Fruit fly (Drosophila melanogaster): ENCODE results near the gene kmr.

The kmr gene

dm6 chr3R:13676137-13677086 lies 38.6 kb upstream of the kmr start, which contains the start of the genes Lkb1 and CG9588 (continued):
- TF ChIP-seq caup (GFP tag; optimal IDR thresholded peaks at IDR 0.05; ENCODE audit: severe bottlenecking) (peak; percentile 42), CG11695 (GFP tag; IDR thresholded peaks at IDR 0.05) (peak; percentile 72; the same call in 2 of the 3 replicates), CG14965 (GFP tag; optimal IDR thresholded peaks at IDR 0.05; ENCODE audit: borderline replicate concordance) (no peak), disco-r (GFP tag; optimal IDR thresholded peaks at IDR 0.05) (peak; percentile 8), CG8388 (GFP tag; optimal IDR thresholded peaks at IDR 0.05) (peak; percentile 31), Hmx (GFP tag; optimal IDR thresholded peaks at IDR 0.05) (no peak), gro (GFP tag; optimal IDR thresholded peaks at IDR 0.05) (peak; percentile 47), zen2 (GFP tag; IDR thresholded peaks at IDR 0.05; ENCODE audit: partially characterized antibody) (no peak), CG15514 (GFP tag; optimal IDR thresholded peaks at IDR 0.05) (peak; percentile 59), CG12299 (tag; optimal IDR thresholded peaks at IDR 0.05) (peak; percentile 9), pita (GFP tag; optimal IDR thresholded peaks at IDR 0.05) (no peak), CG13296 (GFP tag; optimal IDR thresholded peaks at IDR 0.05) (no peak), NC2β (GFP tag; optimal IDR thresholded peaks at IDR 0.05) (no peak), CG15601 (tag; optimal IDR thresholded peaks at IDR 0.05) (no peak), CG14710 (tag; optimal IDR thresholded peaks at IDR 0.05) (peak; percentile 27), CG3838 (GFP tag; optimal IDR thresholded peaks at IDR 0.05) (peak; percentile 1), CG6813 (GFP tag; optimal IDR thresholded peaks at IDR 0.05) (no peak), knrl (GFP tag; IDR thresholded peaks at IDR 0.05; ENCODE audit: partially characterized antibody) (no peak; the same call in 2 of the 3 replicates), trh (GFP tag; optimal IDR thresholded peaks at IDR 0.05) (peak; percentile 56), nerfin-2 (GFP tag; IDR thresholded peaks at IDR 0.05; ENCODE audit: partially characterized antibody) (no peak), CG7271 (tag; optimal IDR thresholded peaks at IDR 0.05) (no peak), NK7.1 (GFP tag; optimal IDR thresholded peaks at IDR 0.05) (peak; percentile 34), zen (tag; optimal IDR thresholded peaks at IDR 0.05) (peak; percentile 5), Atf3 (GFP tag; optimal IDR thresholded peaks at IDR 0.05) (peak; percentile 39), CG7786 (GFP tag; optimal IDR thresholded peaks at IDR 0.05) (peak; percentile 70), CG1529 (GFP tag; optimal IDR thresholded peaks at IDR 0.05) (no peak), CG31365 (tag; optimal IDR thresholded peaks at IDR 0.05) (no peak), en (GFP tag; optimal IDR thresholded peaks at IDR 0.05) (no peak), chinmo (GFP tag; IDR thresholded peaks at IDR 0.05; ENCODE audit: partially characterized antibody) (no peak), B-H1 (GFP tag; IDR thresholded peaks at IDR 0.05) (peak; percentile 66), ttk (GFP tag; IDR thresholded peaks at IDR 0.05) (peak; percentile 83), sens (GFP tag) (peak; percentile 89), Lpt (GFP tag; optimal IDR thresholded peaks at IDR 0.05) (no peak), gsb (GFP tag; IDR thresholded peaks at IDR 0.05) (peak; percentile 70), CG11398 (GFP tag; optimal IDR thresholded peaks at IDR 0.05) (no peak), slp2 (GFP tag; optimal IDR thresholded peaks at IDR 0.05) (peak; percentile 35), CG7987 (GFP tag; optimal IDR thresholded peaks at IDR 0.05) (no peak), CG9437 (GFP tag; optimal IDR thresholded peaks at IDR 0.05) (peak; percentile 17), H15 (GFP tag; IDR thresholded peaks at IDR 0.05) (peak; percentile 70), sim (GFP tag; IDR thresholded peaks at IDR 0.05) (peak; percentile 18; the same call in 1 of the 2 replicates), row (GFP tag; IDR thresholded peaks at IDR 0.05) (peak; percentile 81), ranshi (GFP tag; IDR thresholded peaks at IDR 0.05) (peak; percentile 62), D19A (tag; optimal IDR thresholded peaks at IDR 0.05) (peak; percentile 71), CG2116 (GFP tag; optimal IDR thresholded peaks at IDR 0.05) (peak; percentile 41), fd96Cb (tag; optimal IDR thresholded peaks at IDR 0.05) (peak; percentile 61), CG15696 (tag; optimal IDR thresholded peaks at IDR 0.05) (no peak), schlank (tag; optimal IDR thresholded peaks at IDR 0.05) (no peak), CG32767 (GFP tag; IDR thresholded peaks at IDR 0.05) (peak; percentile 53; the same call in 1 of the 2 replicates)
